Fruit fly (Drosophila melanogaster): Measurements from ENCODE around the gene CG4390.

CG4390 gene

DNA sequence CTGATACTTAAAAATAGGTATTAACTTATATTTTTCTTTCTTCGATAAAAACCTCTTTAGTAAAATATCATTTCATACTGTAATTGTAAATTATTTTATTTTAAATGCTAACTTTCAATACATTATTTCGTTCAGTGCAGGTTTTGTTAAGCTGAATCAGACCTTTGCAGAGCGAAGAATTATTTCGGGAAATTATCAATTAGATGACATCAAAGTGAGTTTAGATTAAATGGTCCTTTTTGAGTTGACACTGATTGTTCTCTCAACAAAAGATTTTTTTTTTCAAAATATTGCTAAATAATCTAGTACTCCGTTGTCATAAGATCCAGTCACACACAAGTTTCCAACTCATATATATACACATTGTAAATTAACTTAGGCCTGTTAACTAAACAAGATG lies 17.1 kb downstream of the CG4390 start, which contains the start of the genes CG33934 and Indy-2:
CG33934 (plus strand) TSS at position 301 of the 400 bp plus-strand sequence.
Indy-2 (plus strand) TSS at position 301 of the 400 bp plus-strand sequence.
- TF ChIP-seq CG1832 (GFP tag; optimal IDR thresholded peaks at IDR 0.05) (no peak), CG12236 (GFP tag; optimal IDR thresholded peaks at IDR 0.05) (no peak), Xrp1 (GFP tag; IDR thresholded peaks at IDR 0.05) (no peak)

DNA sequence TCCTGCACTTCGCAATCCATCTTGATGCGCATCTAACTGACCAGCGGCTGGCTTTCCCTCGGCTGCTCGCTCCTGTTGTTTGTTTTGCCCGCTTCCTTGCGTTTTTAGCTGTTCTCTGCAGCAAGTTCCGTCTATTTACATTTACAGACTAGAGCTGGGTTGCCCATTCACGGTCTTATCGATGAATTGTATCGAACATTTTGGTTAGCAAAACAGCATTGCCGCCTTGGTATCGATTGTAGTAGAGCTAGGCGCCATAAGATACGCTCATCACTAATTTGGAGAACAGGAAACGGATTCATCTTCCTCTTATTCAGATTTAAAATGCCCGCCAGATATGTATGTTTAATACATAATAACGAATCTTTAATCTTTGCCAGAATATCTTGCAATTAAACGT lies 23.7 kb downstream of the CG4390 start, which contains the start of gene Regnase-1:
Regnase-1 (minus strand) TSS at position 170 of the 400 bp plus-strand sequence.
- TF ChIP-seq Side (GFP tag; optimal IDR thresholded peaks at IDR 0.05) (peak; percentile 92), CG11093 (GFP tag; IDR thresholded peaks at IDR 0.05) (no peak; the same call in 2 of the 3 replicates), chm (GFP tag; IDR thresholded peaks at IDR 0.05) (peak; percentile 97), CG5245 (GFP tag; optimal IDR thresholded peaks at IDR 0.05) (peak; percentile 81), bab2 (GFP tag; optimal IDR thresholded peaks at IDR 0.05) (peak; percentile 73), BtbVII (GFP tag; optimal IDR thresholded peaks at IDR 0.05) (peak; percentile 95), salm (tag; optimal IDR thresholded peaks at IDR 0.05) (peak; percentile 93), klu (GFP tag; IDR thresholded peaks at IDR 0.05) (0 out of 2 replicates have a peak, but pooled peaks have one; percentile 29), CG33213 (GFP tag; optimal IDR thresholded peaks at IDR 0.05) (peak; percentile 92), CG1529 (GFP tag; optimal IDR thresholded peaks at IDR 0.05) (peak; percentile 90), ap (GFP tag; IDR thresholded peaks at IDR 0.05) (peak; percentile 79), Xrp1 (GFP tag; IDR thresholded peaks at IDR 0.05) (peak; percentile 68), Dp (GFP tag; optimal IDR thresholded peaks at IDR 0.05) (peak; percentile 96), schlank (tag; optimal IDR thresholded peaks at IDR 0.05) (peak; percentile 91), CG33557 (GFP tag; optimal IDR thresholded peaks at IDR 0.05) (peak; percentile 92), CG12236 (GFP tag; optimal IDR thresholded peaks at IDR 0.05) (peak; percentile 83), Chrac-16 (GFP tag; optimal IDR thresholded peaks at IDR 0.05) (peak; percentile 59), dpn (GFP tag; optimal IDR thresholded peaks at IDR 0.05) (peak; percentile 83 to 92), fd96Cb (tag; optimal IDR thresholded peaks at IDR 0.05) (peak; percentile 66), Rfx (GFP tag; IDR thresholded peaks at IDR 0.05) (peak; percentile 95), nerfin-1 (tag; optimal IDR thresholded peaks at IDR 0.05) (peak; percentile 89), sisA (GFP tag; IDR thresholded peaks at IDR 0.05) (no peak), CG16815 (GFP tag; optimal IDR thresholded peaks at IDR 0.05) (peak; percentile 34), Sry-β (GFP tag; optimal IDR thresholded peaks at IDR 0.05) (peak; percentile 74), CG12219 (GFP tag; optimal IDR thresholded peaks at IDR 0.05) (peak; percentile 93), CG7556 (GFP tag; optimal IDR thresholded peaks at IDR 0.05) (peak; percentile 80), CG7372 (GFP tag; IDR thresholded peaks at IDR 0.05) (peak; percentile 85), Trl (optimal IDR thresholded peaks at IDR 0.05) (no peak), Trl (GFP tag; optimal IDR thresholded peaks at IDR 0.05) (peak; percentile 91), otp (GFP tag; IDR thresholded peaks at IDR 0.05) (peak; percentile 95), D (optimal IDR thresholded peaks at IDR 0.05) (peak; percentile 78), D (GFP tag; optimal IDR thresholded peaks at IDR 0.05) (peak; percentile 86), CG2875 (GFP tag; optimal IDR thresholded peaks at IDR 0.05) (peak; percentile 94), gsb-n (tag; optimal IDR thresholded peaks at IDR 0.05) (peak; percentile 94), CG2712 (tag; optimal IDR thresholded peaks at IDR 0.05) (peak; percentile 90), CG16813 (GFP tag; IDR thresholded peaks at IDR 0.05; ENCODE audit: partially characterized antibody) (peak; percentile 96), CG15479 (GFP tag; optimal IDR thresholded peaks at IDR 0.05) (peak; percentile 59), CG17359 (tag; optimal IDR thresholded peaks at IDR 0.05) (peak; percentile 94), CG7786 (GFP tag; optimal IDR thresholded peaks at IDR 0.05) (peak; percentile 78), Hr78 (GFP tag; optimal IDR thresholded peaks at IDR 0.05) (no peak), CG17829 (tag; optimal IDR thresholded peaks at IDR 0.05) (peak; percentile 90), Fer3 (tag; optimal IDR thresholded peaks at IDR 0.05) (peak; percentile 96), CG11247 (GFP tag; IDR thresholded peaks at IDR 0.05) (peak; percentile 88), Optix (GFP tag; IDR thresholded peaks at IDR 0.05) (peak; percentile 84), Mrtf (GFP tag; IDR thresholded peaks at IDR 0.05) (peak; percentile 71; the same call in 2 of the 3 replicates), lov (optimal IDR thresholded peaks at IDR 0.05) (no peak), lov (GFP tag; IDR thresholded peaks at IDR 0.05) (peak; percentile 96), Max (GFP tag; optimal IDR thresholded peaks at IDR 0.05) (peak; percentile 81)
